Worm (Caenorhabditis elegans): ENCODE results near the gene F16H6.4.

F16H6.4 gene

DNA sequence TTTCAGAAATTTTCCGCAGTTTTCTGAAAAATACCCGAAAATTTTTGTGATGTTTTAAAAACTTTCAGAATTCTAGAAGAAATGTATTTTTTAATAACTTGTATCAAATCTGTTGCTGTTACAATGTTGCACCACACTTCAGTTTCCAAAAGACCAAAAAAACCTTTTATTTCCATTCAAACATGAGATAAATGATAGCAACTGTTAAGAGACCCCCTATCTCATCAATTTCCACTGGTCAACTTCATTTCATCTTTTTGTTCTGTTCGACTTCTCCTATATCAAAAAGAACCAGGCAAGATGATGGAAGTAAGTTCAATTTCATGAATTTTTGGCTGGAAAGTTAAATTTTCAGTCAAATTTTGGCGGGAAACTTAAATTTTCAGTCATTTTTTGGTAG, at the start of gene F16H6.4:
F16H6.4 (plus strand) TSS at position 301 of the 400 bp plus-strand sequence.
- no peak for TF ChIP-seq pqm-1 (tag; optimal IDR thresholded peaks at IDR 0.05)
- TF ChIP-seq unc-42 (tag; optimal IDR thresholded peaks at IDR 0.05): no peak

DNA sequence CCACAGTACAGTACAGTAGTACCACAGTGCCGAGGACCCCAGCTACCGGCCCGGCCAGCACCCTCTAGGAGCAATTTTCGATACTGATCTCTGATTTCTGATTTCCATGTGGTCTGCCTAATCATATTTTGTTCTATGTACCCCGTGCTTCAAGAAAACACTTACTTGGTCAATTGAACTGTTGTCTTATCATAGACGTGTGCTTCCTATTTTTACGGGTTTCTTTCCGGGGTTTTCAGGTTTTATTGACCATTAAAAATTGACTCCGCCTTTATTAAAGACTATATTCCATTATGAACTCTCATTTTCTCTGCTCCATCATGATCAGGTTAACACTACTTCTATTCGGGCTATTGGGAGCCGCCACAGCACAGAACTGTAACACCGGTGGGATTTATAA, 40.8 kb upstream of the F16H6.4 start, which contains the start of gene clec-48:
clec-48 (plus strand) TSS at position 320 of the 400 bp plus-strand sequence.
- TF ChIP-seq madf-2 (tag; optimal IDR thresholded peaks at IDR 0.05) (no peak), ceh-24 (tag; optimal IDR thresholded peaks at IDR 0.05) (no peak), ceh-6 (GFP tag; optimal IDR thresholded peaks at IDR 0.05) (no peak), hlh-6 (tag; optimal IDR thresholded peaks at IDR 0.05) (no peak), fkh-6 (tag; optimal IDR thresholded peaks at IDR 0.05) (no peak)

DNA sequence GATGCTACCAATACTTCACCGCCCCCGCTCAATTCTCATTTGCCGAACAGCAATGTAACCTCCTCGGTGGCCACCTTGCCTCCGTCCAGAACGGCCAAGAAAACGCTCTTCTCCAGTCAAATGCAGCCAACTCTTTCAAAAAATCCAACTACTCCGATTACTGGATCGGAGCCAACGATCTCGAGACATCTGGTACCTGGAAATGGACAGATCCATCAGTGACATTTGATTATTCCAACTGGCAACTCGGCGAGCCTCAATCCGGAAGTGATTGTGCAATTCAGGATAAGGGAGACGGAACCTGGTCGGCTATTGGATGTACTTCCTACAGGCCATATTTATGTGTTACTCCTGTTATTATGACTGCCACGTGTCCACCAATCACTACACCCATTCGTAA, 40.3 kb upstream of the F16H6.4 start:
- TF ChIP-seq tbx-2 (tag; optimal IDR thresholded peaks at IDR 0.05) (no peak), odd-2 (tag; optimal IDR thresholded peaks at IDR 0.05) (no peak)

ce11 chrV:18161228-18161627, 37.3 kb upstream of the F16H6.4 start, which contains the start of gene C14A6.13:
C14A6.13 (minus strand) TSS chrV:18161328.
- no peak for TF ChIP-seq eyg-1 (tag; optimal IDR thresholded peaks at IDR 0.05)
- no peak for TF ChIP-seq ceh-48 (tag; optimal IDR thresholded peaks at IDR 0.05)

ce11 chrV:18162568-18162967, 36.0 kb upstream of the F16H6.4 start, which contains the start of gene C14A6.12:
C14A6.12 (minus strand) TSS chrV:18162668.
- no peak for TF ChIP-seq zip-5 (tag; optimal IDR thresholded peaks at IDR 0.05)
- no peak for TF ChIP-seq nfya-1 (tag; optimal IDR thresholded peaks at IDR 0.05)
- no peak for TF ChIP-seq ceh-9 (tag; optimal IDR thresholded peaks at IDR 0.05)
- TF ChIP-seq hlh-13 (GFP tag; optimal IDR thresholded peaks at IDR 0.05): no peak
- TF ChIP-seq pros-1 (tag; optimal IDR thresholded peaks at IDR 0.05): no peak
- TF ChIP-seq pqm-1 (tag; optimal IDR thresholded peaks at IDR 0.05): no peak
- no peak for TF ChIP-seq ztf-16 (tag; optimal IDR thresholded peaks at IDR 0.05)
- TF ChIP-seq nhr-11 (tag; optimal IDR thresholded peaks at IDR 0.05): no peak
- no peak for TF ChIP-seq ref-2 (tag; optimal IDR thresholded peaks at IDR 0.05)
- no peak for TF ChIP-seq pat-9 (tag; optimal IDR thresholded peaks at IDR 0.05)
- TF ChIP-seq fkh-6 (tag; optimal IDR thresholded peaks at IDR 0.05): no peak
- TF ChIP-seq pha-4 (tag; optimal IDR thresholded peaks at IDR 0.05): no peak
- TF ChIP-seq dve-1 (tag; optimal IDR thresholded peaks at IDR 0.05): no peak
- no peak for TF ChIP-seq ceh-24 (tag; optimal IDR thresholded peaks at IDR 0.05)
- TF ChIP-seq syd-9 (tag; optimal IDR thresholded peaks at IDR 0.05): no peak
- no peak for TF ChIP-seq F13H6.1 (tag; optimal IDR thresholded peaks at IDR 0.05)
- no peak for TF ChIP-seq hlh-15 (tag; optimal IDR thresholded peaks at IDR 0.05)

DNA sequence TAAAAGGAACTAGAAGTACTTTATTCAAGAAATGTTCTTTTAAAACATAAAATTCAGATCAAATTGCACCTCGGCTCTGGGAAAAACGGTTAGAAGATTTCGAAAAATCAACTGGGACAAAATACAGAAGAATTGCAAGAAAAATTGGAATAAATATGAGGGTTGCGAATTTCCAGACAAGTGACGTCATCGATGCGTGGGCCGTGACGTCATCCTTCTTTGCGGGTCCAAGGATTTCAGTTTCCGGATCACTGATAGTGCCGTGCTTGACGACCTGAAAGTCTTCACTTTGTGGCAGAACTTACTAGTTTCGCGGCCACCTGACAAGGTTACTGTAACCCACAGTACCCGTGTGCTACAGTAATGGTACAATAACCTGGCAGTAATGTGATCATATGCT, 35.1 kb upstream of the F16H6.4 start:
- no peak for TF ChIP-seq sox-2 (GFP tag; IDR thresholded peaks at IDR 0.05)
- no peak for TF ChIP-seq ceh-24 (tag; optimal IDR thresholded peaks at IDR 0.05)
- TF ChIP-seq ceh-34 (tag; optimal IDR thresholded peaks at IDR 0.05): no peak
- TF ChIP-seq che-1 (tag; optimal IDR thresholded peaks at IDR 0.05): no peak
- no peak for TF ChIP-seq sox-4 (tag; optimal IDR thresholded peaks at IDR 0.05)
- TF ChIP-seq npax-4 (tag; optimal IDR thresholded peaks at IDR 0.05): no peak
- TF ChIP-seq pag-3 (tag; optimal IDR thresholded peaks at IDR 0.05; ENCODE audit: borderline replicate concordance): no peak

DNA sequence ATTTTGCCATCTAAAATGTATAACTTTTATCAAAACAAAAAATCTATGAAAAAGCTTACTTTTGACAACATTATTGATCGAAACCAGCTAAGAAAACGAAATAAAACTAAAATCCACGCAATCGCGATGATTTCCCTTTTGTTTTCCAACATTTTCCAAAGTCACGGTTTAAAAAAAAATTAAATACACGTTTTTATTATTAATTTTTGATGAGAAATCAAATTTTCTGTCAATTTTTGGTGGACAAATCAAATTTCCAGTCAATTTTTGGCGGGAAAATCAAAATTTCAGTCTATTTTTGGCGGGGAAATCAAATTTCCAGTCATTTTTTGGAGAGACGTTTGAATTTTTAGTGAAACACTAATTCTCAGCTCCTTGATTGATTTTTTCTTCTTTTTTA, 33.8 kb upstream of the F16H6.4 start, which contains the start of gene C14A6.5:
C14A6.5 (minus strand) TSS at position 101 of the 400 bp plus-strand sequence.
- no peak for TF ChIP-seq sox-2 (GFP tag; IDR thresholded peaks at IDR 0.05)
- no peak for TF ChIP-seq pros-1 (tag; optimal IDR thresholded peaks at IDR 0.05)

All from whole organism, late embryonic.